Worm (Caenorhabditis elegans) whole organism, L1 larva: ENCODE results near the gene copg-1.

Experiments
- C04F5.9 ChIP-seq: sonication (generic microtip); optimal IDR thresholded peaks from 2 replicates; lab custom pipeline; 2016; ENCODE audit warnings: missing genetic modification characterization, missing compliant biosample characterization
- ces-1 ChIP-seq: fragments of 150-350 bp; optimal IDR thresholded peaks from 2 replicates; lab custom pipeline; 2014; ENCODE audit warnings: missing biosample characterization, missing genetic modification reagents, missing genetic modification characterization
- skn-1 ChIP-seq: fragments of 150-350 bp; optimal IDR thresholded peaks from 2 replicates; lab custom pipeline; 2014; ENCODE audit warnings: missing biosample characterization, missing genetic modification characterization
- sox-4 ChIP-seq: sonication (generic microtip); optimal IDR thresholded peaks from 2 replicates; lab custom pipeline; 2016; ENCODE audit warnings: missing genetic modification characterization, missing compliant biosample characterization

- TF ChIP-seq skn-1 (tag; lab: Kevin White, UChicago) (no peak), C04F5.9 (tag; lab: Kevin White, UChicago) (no peak), sox-4 (tag; lab: Kevin White, UChicago) (no peak), ces-1 (GFP tag; lab: Kevin White, UChicago) (no peak)
Observed at ce11 chrIV:10150552-10151004, 1.2 kb upstream of the copg-1 start, which contains the start of gene tsp-12.
